Worm (Caenorhabditis elegans) whole organism, L4 larva: ENCODE results near the gene R11G1.2.
A peak's percentile ranks its signal among the peaks of the same experiment; 100 is the strongest.

Source experiments
- D1046.2 ChIP-seq: fragments of 200-800 bp; sonication (Bioruptor generic); IDR thresholded peaks from 2 replicates; pipeline ENCODE4 v1.3.6; 2022; ENCODE audit warnings: missing genetic modification characterization, missing compliant biosample characterization
- F26F4.8 ChIP-seq: fragments of 200-800 bp; sonication (Bioruptor generic); conservative IDR thresholded peaks from 2 replicates; pipeline ENCODE4 v1.3.6; 2022; ENCODE audit warnings: missing genetic modification characterization, missing compliant biosample characterization
- Y48G9A.11 ChIP-seq: fragments of 200-800 bp; sonication (Bioruptor generic); IDR thresholded peaks from 2 replicates; pipeline ENCODE4 v1.3.6; 2022; ENCODE audit warnings: missing genetic modification reagents, missing genetic modification characterization, missing compliant biosample characterization
- ZK546.5 ChIP-seq, 2 experiments: sonication (generic microtip); optimal IDR thresholded peaks; 2 replicates each; lab custom pipeline; 2017; ENCODE audit warnings: missing biosample characterization in 2 of 2, missing genetic modification characterization in 2 of 2
- aha-1 ChIP-seq: fragments of 150-350 bp; peaks from one replicate; lab custom pipeline; 2014; ENCODE audit warnings: missing biosample characterization, missing genetic modification characterization
- arid-1 ChIP-seq: fragments of 200-800 bp; sonication (Bioruptor generic); conservative IDR thresholded peaks from 2 replicates; pipeline ENCODE4 v1.3.6; 2022; ENCODE audit warnings: missing genetic modification reagents, missing genetic modification characterization, missing compliant biosample characterization
- attf-4 ChIP-seq: sonication (generic microtip); optimal IDR thresholded peaks from 3 replicates; lab custom pipeline; 2017; ENCODE audit warnings: missing biosample characterization, missing genetic modification characterization
- ceh-20 ChIP-seq: fragments of 200-800 bp; sonication (Bioruptor generic); IDR thresholded peaks from 2 replicates; pipeline ENCODE4 v1.3.6; 2022; ENCODE audit warnings: missing genetic modification reagents, missing genetic modification characterization, missing compliant biosample characterization
- ceh-28 ChIP-seq: fragments of 150-350 bp; optimal IDR thresholded peaks from 2 replicates; lab custom pipeline; 2014; ENCODE audit warnings: missing biosample characterization, missing genetic modification reagents, missing genetic modification characterization
- ceh-44 ChIP-seq: fragments of 200-800 bp; sonication (Bioruptor generic); IDR thresholded peaks from 2 replicates; pipeline ENCODE4 v1.3.6; 2022; ENCODE audit warnings: missing genetic modification reagents, missing genetic modification characterization, missing compliant biosample characterization
- ceh-82 ChIP-seq: sonication (generic microtip); optimal IDR thresholded peaks from 2 replicates; lab custom pipeline; 2017; ENCODE audit warnings: missing biosample characterization, missing genetic modification characterization
- ces-1 ChIP-seq: fragments of 150-350 bp; sonication (generic microtip); optimal IDR thresholded peaks from 4 replicates; lab custom pipeline; 2014; ENCODE audit warnings: missing biosample characterization, missing genetic modification reagents, missing genetic modification characterization
- ctbp-1 ChIP-seq: fragments of 200-800 bp; sonication (Bioruptor generic); IDR thresholded peaks from 2 replicates; pipeline ENCODE4 v1.3.6; 2022; ENCODE audit warnings: missing genetic modification reagents, missing genetic modification characterization, missing compliant biosample characterization
- daf-16 ChIP-seq, 3 experiments: sonication (generic microtip); optimal IDR thresholded peaks; 2 replicates each; lab custom pipeline; 2016 to 2017; ENCODE audit warnings: missing genetic modification characterization in 3 of 3, missing genetic modification reagents in 3 of 3, mild to moderate bottlenecking in 2 of 3, missing compliant biosample characterization in 2 of 3, missing biosample characterization in 1 of 3, moderate library complexity in 1 of 3
- daf-19 ChIP-seq: fragments of 200-800 bp; sonication (Bioruptor generic); conservative IDR thresholded peaks from 2 replicates; pipeline ENCODE4 v1.3.6; 2022; ENCODE audit warnings: missing genetic modification characterization, missing compliant biosample characterization
- dmd-9 ChIP-seq: fragments of 200-800 bp; sonication (Bioruptor generic); IDR thresholded peaks from 2 replicates; pipeline ENCODE4 v1.3.6; 2022; ENCODE audit warnings: missing genetic modification reagents, missing genetic modification characterization, missing compliant biosample characterization
- dpl-1 ChIP-seq: fragments of 150-350 bp; optimal IDR thresholded peaks from 2 replicates; lab custom pipeline; 2014; ENCODE audit warnings: missing biosample characterization, missing genetic modification reagents, missing genetic modification characterization
- fos-1 ChIP-seq: fragments of 150-350 bp; optimal IDR thresholded peaks from 2 replicates; lab custom pipeline; 2014; ENCODE audit warnings: missing biosample characterization, missing genetic modification characterization
- hlh-11 ChIP-seq: fragments of 200-800 bp; sonication (Bioruptor generic); optimal IDR thresholded peaks from 2 replicates; lab custom pipeline; 2018; ENCODE audit warnings: mild to moderate bottlenecking, missing genetic modification characterization, missing compliant biosample characterization
- lim-7 ChIP-seq: fragments of 200-800 bp; sonication (Bioruptor generic); IDR thresholded peaks from 2 replicates; pipeline ENCODE4 v1.3.6; 2022; ENCODE audit warnings: missing genetic modification characterization, missing compliant biosample characterization
- lin-13 ChIP-seq: fragments of 150-350 bp; optimal IDR thresholded peaks from 2 replicates; lab custom pipeline; 2014; ENCODE audit warnings: missing biosample characterization, missing genetic modification reagents, missing genetic modification characterization
- lir-3 ChIP-seq: sonication (generic microtip); optimal IDR thresholded peaks from 2 replicates; lab custom pipeline; 2016; ENCODE audit warnings: mild to moderate bottlenecking, missing genetic modification characterization, missing compliant biosample characterization
- mdl-1 ChIP-seq, 2 experiments: fragments of 150-350 bp in 1 of 2; sonication (generic microtip) in 1 of 2; optimal IDR thresholded peaks; 2 replicates each; lab custom pipeline; 2014 to 2017; ENCODE audit warnings: missing biosample characterization in 2 of 2, missing genetic modification characterization in 2 of 2
- mxl-2 ChIP-seq: fragments of 200-800 bp; sonication (Bioruptor generic); conservative IDR thresholded peaks from 2 replicates; pipeline ENCODE4 v1.3.6; 2022; ENCODE audit warnings: missing genetic modification reagents, missing genetic modification characterization, missing compliant biosample characterization
- nhr-237 ChIP-seq: sonication (generic microtip); optimal IDR thresholded peaks from 2 replicates; lab custom pipeline; 2017; ENCODE audit warnings: missing biosample characterization, missing genetic modification characterization
- nhr-41 ChIP-seq: fragments of 200-800 bp; sonication (Bioruptor generic); IDR thresholded peaks from 2 replicates; pipeline ENCODE4 v1.3.6; 2022; ENCODE audit warnings: missing genetic modification reagents, missing genetic modification characterization, missing compliant biosample characterization
- nhr-48 ChIP-seq: sonication (generic microtip); optimal IDR thresholded peaks from 2 replicates; lab custom pipeline; 2016; ENCODE audit warnings: mild to moderate bottlenecking, missing genetic modification characterization, missing compliant biosample characterization
- nhr-77 ChIP-seq: fragments of 150-350 bp; optimal IDR thresholded peaks from 2 replicates; lab custom pipeline; 2014; ENCODE audit warnings: missing biosample characterization, missing genetic modification characterization
- pha-4 ChIP-seq, 2 experiments: fragments of 150-350 bp in 1 of 2; fragments of 200-800 bp in 1 of 2; sonication (Bioruptor generic) in 1 of 2; IDR thresholded peaks in 1 of 2; optimal IDR thresholded peaks in 1 of 2; 2 replicates each; pipeline versions ENCODE4 v1.3.6 to Lab custom; 2014 to 2022; ENCODE audit warnings: missing genetic modification characterization in 2 of 2, missing genetic modification reagents in 2 of 2, missing biosample characterization in 1 of 2, missing compliant biosample characterization in 1 of 2
- skn-1 ChIP-seq: fragments of 150-350 bp; optimal IDR thresholded peaks from 2 replicates; lab custom pipeline; 2014; ENCODE audit warnings: missing biosample characterization, missing genetic modification characterization
- snpc-1.2 ChIP-seq: fragments of 200-800 bp; sonication (Bioruptor generic); IDR thresholded peaks from 2 replicates; pipeline ENCODE4 v1.3.6; 2022; ENCODE audit warnings: missing genetic modification reagents, missing genetic modification characterization, missing compliant biosample characterization
- snpc-4 ChIP-seq: fragments of 150-350 bp; optimal IDR thresholded peaks from 2 replicates; lab custom pipeline; 2014; ENCODE audit warnings: missing biosample characterization, missing genetic modification characterization
- unc-130 ChIP-seq: sonication (generic microtip); optimal IDR thresholded peaks from 2 replicates; lab custom pipeline; 2016; ENCODE audit warnings: missing genetic modification reagents, missing genetic modification characterization, missing compliant biosample characterization
- unc-62 ChIP-seq, 3 experiments: fragments of 150-350 bp in 1 of 3; sonication (generic microtip); optimal IDR thresholded peaks in 2 of 3; peaks in 1 of 3; 1 replicate in 1 of 3; 2 replicates in 2 of 3; lab custom pipeline; 2014 to 2017; ENCODE audit warnings: missing biosample characterization in 3 of 3, missing genetic modification characterization in 3 of 3, missing genetic modification reagents in 3 of 3, missing genotype in 1 of 3
- vab-7 ChIP-seq: fragments of 200-800 bp; sonication (Bioruptor generic); IDR thresholded peaks from 2 replicates; pipeline ENCODE4 v1.3.6; 2022; ENCODE audit warnings: missing genetic modification reagents, missing genetic modification characterization, missing compliant biosample characterization
- zip-11 ChIP-seq: fragments of 200-800 bp; sonication (Bioruptor generic); IDR thresholded peaks from 2 replicates; pipeline ENCODE4 v1.3.6; 2022; ENCODE audit warnings: missing genetic modification characterization, missing compliant biosample characterization

R11G1.2 gene

ce11 chrX:3631550-3631949 lies 18.9 kb upstream of the R11G1.2 start (continued):
- no peak for TF ChIP-seq nhr-48 (tag; lab: Kevin White, UChicago)
- peak; percentile 13; the same call in 1 of the 2 replicates for TF ChIP-seq snpc-1.2 (GFP tag; lab: Robert Waterston, UW)
- no peak for TF ChIP-seq ceh-82 (tag; lab: Kevin White, UChicago)
- TF ChIP-seq zip-11 (GFP tag; lab: Robert Waterston, UW) = no peak
- TF ChIP-seq vab-7 (GFP tag; lab: Robert Waterston, UW) = peak; percentile 49
- peak; percentile 53; the same call in 1 of the 2 replicates for TF ChIP-seq nhr-41 (GFP tag; lab: Robert Waterston, UW)
- TF ChIP-seq aha-1 (tag; lab: Kevin White, UChicago) = no peak
- TF ChIP-seq dmd-9 = no peak
- peak; percentile 79; the same call in 1 of the 2 replicates for TF ChIP-seq D1046.2 (GFP tag; lab: Robert Waterston, UW)
- TF ChIP-seq F26F4.8 (GFP tag; lab: Robert Waterston, UW) = 0 out of 2 replicates have a peak, but pooled peaks have one; percentile 10
- TF ChIP-seq lir-3 (tag; lab: Kevin White, UChicago) = no peak
- TF ChIP-seq mdl-1 (tag; optimal IDR thresholded peaks at IDR 0.05; lab: Kevin White, UChicago) = no peak

DNA sequence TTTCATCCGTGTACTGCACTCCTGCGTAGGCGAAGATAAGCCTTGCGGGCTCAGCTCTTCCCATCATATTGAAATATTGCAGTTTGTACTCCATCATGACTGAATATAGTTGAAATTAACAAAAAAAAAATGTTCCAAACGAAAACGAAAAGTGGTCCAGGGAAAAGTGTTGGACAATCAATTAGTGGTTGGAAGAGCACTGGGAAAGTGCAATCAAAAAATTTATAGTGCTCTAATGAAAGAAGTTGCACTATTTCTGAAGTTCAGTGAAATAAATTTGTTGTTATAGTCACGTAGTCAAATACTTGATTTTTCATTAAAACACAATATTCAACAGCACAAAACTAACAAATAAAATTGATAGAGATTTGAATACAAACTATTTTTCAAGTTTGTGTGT lies 16.8 kb upstream of the R11G1.2 start, which contains the start of gene gst-11:
Gene gst-11, minus strand, starts transcription at position 101 of the 400 bp plus-strand sequence.
- TF ChIP-seq fos-1 (tag; lab: Kevin White, UChicago) = no peak
- no peak for TF ChIP-seq snpc-4 (tag; lab: Kevin White, UChicago)
- no peak for TF ChIP-seq lim-7 (GFP tag; lab: Robert Waterston, UW)
- peak in 1 of 2 experiments; percentile 2 for TF ChIP-seq unc-62 (GFP tag; optimal IDR thresholded peaks at IDR 0.05 in 1 of 2; lab: Kevin White, UChicago)
- TF ChIP-seq unc-62 (tag; optimal IDR thresholded peaks at IDR 0.05; lab: Kevin White, UChicago) = no peak
- TF ChIP-seq, all 104 proteins: peak for 1

DNA sequence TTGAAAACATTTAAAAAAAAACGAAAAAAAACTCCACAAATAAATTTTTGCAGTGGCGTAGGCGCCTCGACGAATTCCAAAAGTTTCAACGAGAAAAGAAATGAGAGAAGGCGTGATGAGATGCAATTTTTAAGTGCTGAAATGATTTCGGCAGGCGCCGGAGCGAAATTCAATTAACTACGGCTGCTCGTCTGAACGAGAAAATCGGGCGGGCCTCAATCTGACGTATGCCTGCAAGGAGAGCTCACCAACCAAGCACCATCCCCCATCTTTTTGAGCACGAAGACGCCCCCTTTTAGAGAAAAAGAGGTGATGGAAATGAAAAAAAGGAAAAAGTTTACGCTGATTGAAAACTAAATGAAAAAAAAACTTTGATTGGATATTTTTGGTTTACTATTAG lies 15.6 kb upstream of the R11G1.2 start:
- TF ChIP-seq daf-19 (GFP tag; lab: Robert Waterston, UW) (no peak), ctbp-1 (GFP tag; lab: Robert Waterston, UW) (no peak), ceh-44 (GFP tag; lab: Robert Waterston, UW) (no peak), nhr-237 (no peak), nhr-77 (tag; lab: Kevin White, UChicago) (no peak), skn-1 (no peak), attf-4 (no peak), mxl-2 (no peak), arid-1 (no peak), ceh-20 (no peak), Y48G9A.11 (no peak), ceh-28 (tag; lab: Kevin White, UChicago) (no peak), pha-4 (GFP tag; IDR thresholded peaks at IDR 0.05; lab: Robert Waterston, UW) (no peak), pha-4 (tag; optimal IDR thresholded peaks at IDR 0.05; lab: Kevin White, UChicago) (no peak), ZK546.5 (tag; optimal IDR thresholded peaks at IDR 0.05; lab: Kevin White, UChicago) (no peak)

- TF ChIP-seq unc-62 (GFP tag; optimal IDR thresholded peaks at IDR 0.05 in 1 of 2; lab: Kevin White, UChicago) = peak in 1 of 2 experiments; percentile 11
- TF ChIP-seq unc-62 (tag; optimal IDR thresholded peaks at IDR 0.05; lab: Kevin White, UChicago) = no peak
- TF ChIP-seq lin-13 (GFP tag; lab: Kevin White, UChicago) = no peak
- TF ChIP-seq unc-130 (GFP tag; lab: Kevin White, UChicago) = no peak
- no peak for TF ChIP-seq dpl-1 (GFP tag; lab: Kevin White, UChicago)
These were observed 5.6 kb upstream of the R11G1.2 start, which contains the start of gene tmem-24 for ce11 chrX:3644796-3645195. TSS of gene tmem-24 (minus strand) at chrX:3644896.

DNA sequence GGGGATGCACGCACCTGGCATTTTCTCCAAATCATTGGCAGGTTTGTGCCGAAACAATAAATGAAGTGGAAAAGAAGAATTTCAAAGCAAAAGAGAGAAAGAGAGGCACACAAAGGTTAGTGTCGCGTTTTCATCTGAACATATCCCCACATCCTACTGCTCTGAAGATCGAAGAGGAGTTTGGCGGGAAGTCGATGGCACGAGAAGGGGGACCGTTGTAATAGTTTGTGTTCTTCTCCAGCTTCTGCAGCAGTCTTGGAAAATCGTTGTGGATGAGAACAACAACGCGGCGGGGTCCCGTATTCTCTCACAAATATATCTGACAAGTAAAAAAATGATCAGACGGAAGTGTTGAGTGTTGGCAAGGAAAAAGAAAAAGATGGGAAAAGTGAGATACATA lies 4.5 kb upstream of the R11G1.2 start:
- TF ChIP-seq lin-13 (GFP tag; lab: Kevin White, UChicago) = no peak
- peak; percentile 19 for TF ChIP-seq hlh-11 (tag; lab: Kevin White, UChicago)
- no peak for TF ChIP-seq ces-1
- peak in 1 of 2 experiments; percentile 69 for TF ChIP-seq daf-16 (GFP tag; optimal IDR thresholded peaks at IDR 0.05; lab: Kevin White, UChicago)
- no peak for TF ChIP-seq daf-16 (tag; optimal IDR thresholded peaks at IDR 0.05; lab: Kevin White, UChicago)
